3 worm cellular contexts compared by ENCODE assay signal in genomic region chrV:11171906-11172305, ce11.
TF ChIP-seq lines count a peak whose summit lies in the region.

T19C4.5 (plus strand) TSS chrV:11172213.

TF ChIP-seq in whole organism, L1 larva, 84 proteins besides CTCF, POLR2A, EP300 and RAD21:
- TF ChIP-seq nhr-84 (tag; optimal IDR thresholded peaks at IDR 0.05; lab: Kevin White, UChicago) (no peak), efl-1 (optimal IDR thresholded peaks at IDR 0.05; lab: Kevin White, UChicago) (no peak), efl-1 (GFP tag; optimal IDR thresholded peaks at IDR 0.05 in 1 of 2; lab: Kevin White, UChicago) (peak in 1 of 2 experiments; percentile 92), ama-1 (optimal IDR thresholded peaks at IDR 0.05; lab: Kevin White, UChicago) (no peak), tlp-1 (tag; optimal IDR thresholded peaks at IDR 0.05; lab: Kevin White, UChicago) (no peak), irx-1 (tag; optimal IDR thresholded peaks at IDR 0.05; lab: Kevin White, UChicago) (no peak), rnt-1 (tag; optimal IDR thresholded peaks at IDR 0.05; lab: Kevin White, UChicago) (peak; percentile 8), nhr-19 (GFP tag; conservative IDR thresholded peaks at IDR 0.05; lab: Robert Waterston, UW) (no peak), aly-2 (tag; optimal IDR thresholded peaks at IDR 0.05; lab: Kevin White, UChicago) (no peak), snu-23 (GFP tag; optimal IDR thresholded peaks at IDR 0.05; lab: Kevin White, UChicago) (no peak), lin-14 (GFP tag; optimal IDR thresholded peaks at IDR 0.05; lab: Kevin White, UChicago) (no peak), unc-98 (GFP tag; IDR thresholded peaks at IDR 0.05; lab: Robert Waterston, UW) (no peak), lin-13 (GFP tag; optimal IDR thresholded peaks at IDR 0.05; lab: Kevin White, UChicago) (no peak), fkh-10 (GFP tag; optimal IDR thresholded peaks at IDR 0.05; lab: Kevin White, UChicago) (peak; percentile 11), pag-3 (tag; optimal IDR thresholded peaks at IDR 0.05; lab: Kevin White, UChicago; ENCODE audit: borderline replicate concordance, insufficient read depth) (no peak), sptf-1 (tag; optimal IDR thresholded peaks at IDR 0.05; lab: Kevin White, UChicago) (no peak), nhr-85 (tag; lab: Kevin White, UChicago) (no peak)

TF ChIP-seq in whole organism, L2 larva, 48 proteins besides CTCF, POLR2A, EP300 and RAD21:
- no peak for TF ChIP-seq ceh-16 (tag; optimal IDR thresholded peaks at IDR 0.05; lab: Kevin White, UChicago)
- TF ChIP-seq nhr-6 (tag; optimal IDR thresholded peaks at IDR 0.05; lab: Kevin White, UChicago), result no peak
- no peak for TF ChIP-seq sma-9 (GFP tag; optimal IDR thresholded peaks at IDR 0.05; lab: Kevin White, UChicago)
- TF ChIP-seq sma-9 (tag; optimal IDR thresholded peaks at IDR 0.05; lab: Kevin White, UChicago), result no peak
- no peak for TF ChIP-seq blmp-1 (tag; optimal IDR thresholded peaks at IDR 0.05; lab: Kevin White, UChicago; ENCODE audit: insufficient read depth)
- no peak for TF ChIP-seq ztf-4 (tag; optimal IDR thresholded peaks at IDR 0.05; lab: Kevin White, UChicago)
- TF ChIP-seq lin-39 (tag; optimal IDR thresholded peaks at IDR 0.05; lab: Kevin White, UChicago), result no peak
- TF ChIP-seq gmeb-1 (tag; optimal IDR thresholded peaks at IDR 0.05; lab: Kevin White, UChicago), result no peak
- peak; percentile 16 for TF ChIP-seq C34F6.9 (tag; optimal IDR thresholded peaks at IDR 0.05; lab: Kevin White, UChicago)
- no peak for TF ChIP-seq ztf-11 (tag; optimal IDR thresholded peaks at IDR 0.05; lab: Kevin White, UChicago)
- TF ChIP-seq ztf-1 (GFP tag; conservative IDR thresholded peaks at IDR 0.05; lab: Robert Waterston, UW), result no peak
- TF ChIP-seq unc-62 (GFP tag; optimal IDR thresholded peaks at IDR 0.05; lab: Kevin White, UChicago), result no peak
- TF ChIP-seq nhr-129 (tag; optimal IDR thresholded peaks at IDR 0.05; lab: Kevin White, UChicago), result peak; percentile 16
- TF ChIP-seq peb-1 (tag; optimal IDR thresholded peaks at IDR 0.05; lab: Kevin White, UChicago), result no peak
- TF ChIP-seq R02D3.7 (tag; optimal IDR thresholded peaks at IDR 0.05; lab: Kevin White, UChicago), result no peak
- TF ChIP-seq nhr-237 (tag; optimal IDR thresholded peaks at IDR 0.05; lab: Kevin White, UChicago), result no peak
- peak; percentile 6 for TF ChIP-seq F13H6.1 (tag; optimal IDR thresholded peaks at IDR 0.05; lab: Kevin White, UChicago)
- TF ChIP-seq crh-2 (tag; optimal IDR thresholded peaks at IDR 0.05; lab: Kevin White, UChicago), result no peak
- TF ChIP-seq nhr-12 (tag; optimal IDR thresholded peaks at IDR 0.05; lab: Kevin White, UChicago), result no peak
- no peak for TF ChIP-seq egl-27 (tag; optimal IDR thresholded peaks at IDR 0.05; lab: Kevin White, UChicago)
- no peak for TF ChIP-seq dmd-4 (tag; optimal IDR thresholded peaks at IDR 0.05; lab: Kevin White, UChicago)
- no peak for TF ChIP-seq nhr-77 (tag; optimal IDR thresholded peaks at IDR 0.05; lab: Kevin White, UChicago)
- TF ChIP-seq sem-4 (tag; optimal IDR thresholded peaks at IDR 0.05; lab: Kevin White, UChicago), result no peak
- no peak for TF ChIP-seq skn-1 (tag; optimal IDR thresholded peaks at IDR 0.05; lab: Kevin White, UChicago)

TF ChIP-seq in whole organism, L4 larva, 104 proteins besides CTCF, POLR2A, EP300 and RAD21:
- TF ChIP-seq hlh-11 (tag; optimal IDR thresholded peaks at IDR 0.05; lab: Kevin White, UChicago), result peak; percentile 22
- TF ChIP-seq nhr-11 (tag; optimal IDR thresholded peaks at IDR 0.05; lab: Kevin White, UChicago), result peak; percentile 50
- TF ChIP-seq egl-27 (tag; optimal IDR thresholded peaks at IDR 0.05; lab: Kevin White, UChicago), result no peak
- TF ChIP-seq F26F4.8 (GFP tag; conservative IDR thresholded peaks at IDR 0.05; lab: Robert Waterston, UW), result no peak

Comparison
In these comparisons a context has a peak if more than half of its experiments do, and no peak if none do; other contexts are left out.
1. Of the 29 proteins assayed by ChIP-seq in both whole organism, L4 larva and whole organism, L1 larva: peak only in whole organism, L4 larva: nhr-11; only in whole organism, L1 larva: fkh-10; in both: none; in neither: 27.